Worm (Caenorhabditis elegans) whole organism, L3 larva: ENCODE results near the gene E04D5.5.

Experiments used
- aly-2 ChIP-seq: fragments of 150-350 bp; optimal IDR thresholded peaks from 2 replicates; lab custom pipeline; 2014; ENCODE audit warnings: missing biosample characterization, missing genetic modification characterization
- ama-1 ChIP-seq: fragments of 150-350 bp; optimal IDR thresholded peaks from 2 replicates; lab custom pipeline; 2018
- ceh-82 ChIP-seq: fragments of 150-350 bp; optimal IDR thresholded peaks from 2 replicates; lab custom pipeline; 2014; ENCODE audit warnings: missing biosample characterization, missing genetic modification characterization
- egl-27 ChIP-seq: sonication (generic microtip); optimal IDR thresholded peaks from 4 replicates; lab custom pipeline; 2017; ENCODE audit warnings: missing biosample characterization, missing genetic modification reagents, missing genetic modification characterization
- elt-2 ChIP-seq: sonication (generic microtip); optimal IDR thresholded peaks from 2 replicates; lab custom pipeline; 2016; ENCODE audit warnings: missing genetic modification reagents, mild to moderate bottlenecking, missing genetic modification characterization, missing compliant biosample characterization
- lin-39 ChIP-seq: fragments of 150-350 bp; optimal IDR thresholded peaks from 2 replicates; lab custom pipeline; 2018; ENCODE audit warnings: missing biosample characterization, missing genetic modification reagents, missing genetic modification characterization
- mdl-1 ChIP-seq: fragments of 150-350 bp; optimal IDR thresholded peaks from 2 replicates; lab custom pipeline; 2014; ENCODE audit warnings: missing biosample characterization, missing genetic modification characterization
- nfya-1 ChIP-seq: sonication (generic microtip); optimal IDR thresholded peaks from 2 replicates; lab custom pipeline; 2017; ENCODE audit warnings: missing genetic modification characterization, mild to moderate bottlenecking, missing compliant biosample characterization, antibody characterized with exemption, moderate library complexity; ENCODE audit not compliant: insufficient read depth
- nhr-237 ChIP-seq: fragments of 150-350 bp; optimal IDR thresholded peaks from 2 replicates; lab custom pipeline; 2014; ENCODE audit warnings: missing biosample characterization, missing genetic modification characterization
- nhr-25 ChIP-seq: sonication (generic microtip); optimal IDR thresholded peaks from 2 replicates; lab custom pipeline; 2017; ENCODE audit warnings: missing biosample characterization, missing genetic modification characterization
- nhr-76 ChIP-seq: fragments of 150-350 bp; sonication (generic microtip); optimal IDR thresholded peaks from 5 replicates; lab custom pipeline; 2014; ENCODE audit warnings: missing biosample characterization, missing genetic modification characterization
- snpc-4 ChIP-seq: fragments of 150-350 bp; optimal IDR thresholded peaks from 2 replicates; lab custom pipeline; 2014; ENCODE audit warnings: missing biosample characterization, missing genetic modification characterization
- zag-1 ChIP-seq: fragments of 150-350 bp; optimal IDR thresholded peaks from 2 replicates; lab custom pipeline; 2014; ENCODE audit warnings: missing biosample characterization, missing genetic modification characterization

DNA sequence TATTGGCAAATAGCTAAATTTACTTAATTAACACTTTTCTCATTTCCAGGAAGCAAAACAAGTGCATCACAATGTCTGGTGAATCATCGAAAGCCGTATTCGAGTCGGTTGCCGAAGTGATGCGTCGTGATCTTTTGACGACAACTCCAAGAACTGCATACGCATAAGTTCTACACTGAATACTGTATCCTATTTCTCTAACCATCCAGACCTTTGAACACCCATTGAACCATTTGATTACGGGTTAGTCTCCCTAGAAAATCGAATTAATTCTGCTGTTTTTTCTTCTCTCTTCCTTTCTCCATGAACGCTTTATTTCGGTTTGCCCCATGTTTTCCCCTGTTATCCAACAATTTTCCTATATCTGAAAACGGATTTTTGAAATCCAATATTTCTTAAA lies 38.6 kb downstream of the E04D5.5 start, which contains the start of gene lin-56:
- TF ChIP-seq nhr-76: no peak
- no peak for TF ChIP-seq nhr-237 (tag; lab: Kevin White, UChicago)
- TF ChIP-seq nfya-1 (tag; lab: Kevin White, UChicago): no peak
- TF ChIP-seq aly-2 (tag; lab: Kevin White, UChicago): no peak
- TF ChIP-seq nhr-25 (tag; lab: Kevin White, UChicago): no peak
- TF ChIP-seq ceh-82: no peak
- TF ChIP-seq mdl-1 (tag; lab: Kevin White, UChicago): no peak
- no peak for TF ChIP-seq zag-1
- TF ChIP-seq elt-2: no peak
- no peak for TF ChIP-seq ama-1 (lab: Kevin White, UChicago)
- TF ChIP-seq snpc-4 (tag; lab: Kevin White, UChicago): no peak
- TF ChIP-seq lin-39: no peak
- no peak for TF ChIP-seq egl-27 (tag; lab: Kevin White, UChicago)
